Worm (Caenorhabditis elegans): ENCODE data around the gene F35B3.7.

DNA sequence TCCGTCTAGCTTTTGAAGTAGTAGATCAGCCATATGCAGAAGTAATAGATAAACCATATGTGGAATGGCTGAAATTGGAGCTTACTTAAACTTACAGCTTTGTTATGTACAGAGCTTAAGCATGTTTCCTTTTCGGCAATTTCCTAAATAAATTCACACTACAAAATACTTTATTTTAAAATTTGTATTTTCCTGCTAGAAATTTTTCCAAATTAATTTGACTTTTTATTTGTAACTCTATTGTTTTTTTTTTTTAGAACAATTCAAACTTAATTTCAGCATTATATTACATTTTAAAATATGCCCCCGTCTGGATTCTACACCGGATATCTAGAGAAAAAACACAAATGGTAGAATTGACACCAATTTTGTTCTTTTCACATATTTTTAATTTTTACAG is 29.7 kb downstream of the F35B3.7 start, which contains the start of gene F35B3.3:
- TF ChIP-seq nhr-237 (tag; optimal IDR thresholded peaks at IDR 0.05) (no peak), zag-1 (tag; optimal IDR thresholded peaks at IDR 0.05) (no peak), ama-1 (optimal IDR thresholded peaks at IDR 0.05) (no peak), pqm-1 (tag; optimal IDR thresholded peaks at IDR 0.05) (no peak), unc-130 (GFP tag; optimal IDR thresholded peaks at IDR 0.05) (no peak), skn-1 (tag; optimal IDR thresholded peaks at IDR 0.05) (no peak), T26A8.4 (GFP tag; IDR thresholded peaks at IDR 0.05) (no peak), snpc-4 (tag; optimal IDR thresholded peaks at IDR 0.05) (no peak), ces-1 (GFP tag; optimal IDR thresholded peaks at IDR 0.05) (no peak), unc-62 (GFP tag; optimal IDR thresholded peaks at IDR 0.05 in 1 of 2) (no peak), unc-62 (tag; optimal IDR thresholded peaks at IDR 0.05) (no peak), lin-38 (GFP tag; IDR thresholded peaks at IDR 0.05) (no peak)

Measured in whole organism, L4 larva.